Fruit fly (Drosophila melanogaster) whole organism, wandering third instar larva: ENCODE measurements around the gene exd.

ENCODE experiments used
- Abd-B ChIP-seq: fragments of >200 bp; optimal IDR thresholded peaks from 2 replicates; lab custom pipeline; 2017; ENCODE audit warnings: missing biosample characterization, missing genetic modification characterization
- CG32264 ChIP-seq: fragments of 200-800 bp; sonication (Bioruptor generic); optimal IDR thresholded peaks from 2 replicates; lab custom pipeline; 2016; ENCODE audit warnings: missing biosample characterization, missing genetic modification characterization
- CG9705 ChIP-seq: fragments of 200-800 bp; sonication (Bioruptor generic); optimal IDR thresholded peaks from 2 replicates; lab custom pipeline; 2018; ENCODE audit warnings: missing biosample characterization, mild to moderate bottlenecking, missing genetic modification characterization
- CrebA ChIP-seq: fragments of 200-800 bp; sonication (Bioruptor generic); optimal IDR thresholded peaks from 2 replicates; lab custom pipeline; 2016; ENCODE audit warnings: missing biosample characterization, mild to moderate bottlenecking, missing genetic modification characterization, borderline replicate concordance
- Dfd ChIP-seq: fragments of >200 bp; optimal IDR thresholded peaks from 2 replicates; lab custom pipeline; 2017; ENCODE audit warnings: missing biosample characterization, missing genetic modification characterization
- Dif ChIP-seq: fragments of 200-275, 200-300 bp; sonication (Bioruptor generic); optimal IDR thresholded peaks from 2 replicates; lab custom pipeline; 2018; ENCODE audit warnings: missing biosample characterization, missing genetic modification characterization; ENCODE audit not compliant: partially characterized antibody
- GATAd ChIP-seq: sonication (Bioruptor generic); optimal IDR thresholded peaks from 2 replicates; lab custom pipeline; 2016; ENCODE audit warnings: missing biosample characterization, missing genetic modification characterization
- HLH106 ChIP-seq: fragments of 200-800 bp; optimal IDR thresholded peaks from 3 replicates; lab custom pipeline; 2019; ENCODE audit warnings: missing biosample characterization, mild to moderate bottlenecking, missing genetic modification characterization, moderate library complexity
- Hnf4 ChIP-seq: fragments of 200-800 bp; sonication (Bioruptor generic); optimal IDR thresholded peaks from 2 replicates; lab custom pipeline; 2016; ENCODE audit warnings: missing biosample characterization, mild to moderate bottlenecking, missing genetic modification characterization
- Hr78 ChIP-seq: fragments of >200 bp; optimal IDR thresholded peaks from 2 replicates; lab custom pipeline; 2017; ENCODE audit warnings: missing biosample characterization, missing genetic modification characterization
- Hr83 ChIP-seq: fragments of 200-300 bp; sonication (Bioruptor generic); optimal IDR thresholded peaks from 2 replicates; lab custom pipeline; 2016; ENCODE audit warnings: missing biosample characterization, mild to moderate bottlenecking, missing genetic modification characterization, moderate library complexity; ENCODE audit not compliant: poor library complexity, severe bottlenecking
- Jra ChIP-seq: sonication (Bioruptor generic); optimal IDR thresholded peaks from 2 replicates; lab custom pipeline; 2016; ENCODE audit warnings: missing biosample characterization, missing genetic modification characterization
- Mio ChIP-seq: sonication (Bioruptor generic); optimal IDR thresholded peaks from 2 replicates; lab custom pipeline; 2016; ENCODE audit warnings: missing biosample characterization, missing genetic modification characterization
- Myc ChIP-seq: fragments of >200 bp; optimal IDR thresholded peaks from 2 replicates; lab custom pipeline; 2017
- N ChIP-seq: fragments of >200 bp; optimal IDR thresholded peaks from 2 replicates; lab custom pipeline; 2018; ENCODE audit warnings: missing biosample characterization, missing external identifiers, missing genetic modification characterization
- OdsH ChIP-seq: fragments of 200-800 bp; sonication (Bioruptor generic); optimal IDR thresholded peaks from 2 replicates; lab custom pipeline; 2016; ENCODE audit warnings: missing biosample characterization, mild to moderate bottlenecking, missing genetic modification characterization
- Rel ChIP-seq, 2 experiments: fragments of 200-800 bp; sonication (Bioruptor generic) in 1 of 2; optimal IDR thresholded peaks; 2 replicates in 1 of 2; 3 replicates in 1 of 2; lab custom pipeline; 2016 to 2019; ENCODE audit warnings: mild to moderate bottlenecking in 2 of 2, missing biosample characterization in 2 of 2, missing genetic modification characterization in 2 of 2, moderate library complexity in 1 of 2
- Sp1 ChIP-seq: fragments of 200-800 bp; sonication (Bioruptor generic); optimal IDR thresholded peaks from 3 replicates; lab custom pipeline; 2019; ENCODE audit warnings: missing biosample characterization, mild to moderate bottlenecking, missing genetic modification characterization, moderate library complexity
- Vsx2 ChIP-seq: fragments of 200-300, 225-300 bp; sonication (Bioruptor generic); optimal IDR thresholded peaks from 2 replicates; lab custom pipeline; 2018; ENCODE audit warnings: missing biosample characterization, missing genetic modification characterization; ENCODE audit not compliant: partially characterized antibody
- br ChIP-seq: fragments of 200-800 bp; sonication (Bioruptor generic); optimal IDR thresholded peaks from 2 replicates; lab custom pipeline; 2016; ENCODE audit warnings: missing biosample characterization, missing genetic modification characterization
- brk ChIP-seq: fragments of 200-800 bp; sonication (Bioruptor generic); optimal IDR thresholded peaks from 2 replicates; lab custom pipeline; 2016; ENCODE audit warnings: missing biosample characterization, mild to moderate bottlenecking, missing genetic modification characterization
- dl ChIP-seq, 2 experiments: fragments of 175-275, 200-275 bp in 1 of 2; fragments of 200-275 bp in 1 of 2; sonication (Bioruptor generic); optimal IDR thresholded peaks; lab custom pipeline; 2018; ENCODE audit warnings: mild to moderate bottlenecking in 2 of 2, missing biosample characterization in 2 of 2, missing genetic modification characterization in 2 of 2, moderate library complexity in 2 of 2; ENCODE audit not compliant: partially characterized antibody in 2 of 2, insufficient read depth in 1 of 2
- dmrt93B ChIP-seq: fragments of 200-800 bp; sonication (Bioruptor generic); optimal IDR thresholded peaks from 2 replicates; lab custom pipeline; 2018; ENCODE audit warnings: missing biosample characterization, mild to moderate bottlenecking, missing genetic modification characterization
- dsf ChIP-seq: sonication (Bioruptor generic); optimal IDR thresholded peaks from 2 replicates; lab custom pipeline; 2016; ENCODE audit warnings: missing biosample characterization, missing genetic modification characterization, borderline replicate concordance
- ey ChIP-seq: fragments of 200-800 bp; sonication (Bioruptor generic); optimal IDR thresholded peaks from 2 replicates; lab custom pipeline; 2016; ENCODE audit warnings: missing biosample characterization, missing genetic modification characterization
- foxo ChIP-seq, 2 experiments: fragments of 200-800 bp; sonication (Bioruptor generic); optimal IDR thresholded peaks; 2 replicates in 1 of 2; 3 replicates in 1 of 2; lab custom pipeline; 2016 to 2017; ENCODE audit warnings: missing biosample characterization in 2 of 2, missing genetic modification characterization in 2 of 2
- fru ChIP-seq: fragments of 200-800 bp; sonication (Bioruptor generic); optimal IDR thresholded peaks from 3 replicates; lab custom pipeline; 2016; ENCODE audit warnings: missing biosample characterization, mild to moderate bottlenecking, missing genetic modification characterization
- h ChIP-seq: fragments of 200-800 bp; sonication (Bioruptor generic); optimal IDR thresholded peaks from 3 replicates; lab custom pipeline; 2016; ENCODE audit warnings: missing biosample characterization, mild to moderate bottlenecking, missing genetic modification characterization
- jim ChIP-seq: fragments of 175-275, 200-325 bp; sonication (Bioruptor generic); optimal IDR thresholded peaks from 2 replicates; lab custom pipeline; 2016; ENCODE audit warnings: missing biosample characterization, mild to moderate bottlenecking, missing genetic modification characterization
- lola ChIP-seq: fragments of >200 bp; optimal IDR thresholded peaks from 2 replicates; lab custom pipeline; 2017; ENCODE audit warnings: missing biosample characterization, missing genetic modification characterization
- pan ChIP-seq: fragments of >200 bp; optimal IDR thresholded peaks from 2 replicates; lab custom pipeline; 2017
- psq ChIP-seq: fragments of 200-800 bp; sonication (Bioruptor generic); optimal IDR thresholded peaks from 3 replicates; lab custom pipeline; 2017; ENCODE audit warnings: missing biosample characterization, mild to moderate bottlenecking, missing genetic modification characterization, moderate library complexity
- rgr ChIP-seq: fragments of 200-800 bp; sonication (Bioruptor generic); optimal IDR thresholded peaks from 3 replicates; lab custom pipeline; 2016; ENCODE audit warnings: missing biosample characterization, mild to moderate bottlenecking, missing genetic modification characterization
- sage ChIP-seq: fragments of 200-800 bp; sonication (Bioruptor generic); optimal IDR thresholded peaks from 2 replicates; lab custom pipeline; 2016; ENCODE audit warnings: missing biosample characterization, mild to moderate bottlenecking, missing genetic modification characterization
- sv ChIP-seq: fragments of 200-800 bp; sonication (Bioruptor generic); optimal IDR thresholded peaks from 3 replicates; lab custom pipeline; 2016; ENCODE audit warnings: missing biosample characterization, missing genetic modification characterization
- tai ChIP-seq: sonication (Bioruptor generic); optimal IDR thresholded peaks from 2 replicates; lab custom pipeline; 2016; ENCODE audit warnings: missing biosample characterization, missing genetic modification characterization
- usp ChIP-seq: fragments of >200 bp; optimal IDR thresholded peaks from 2 replicates; lab custom pipeline; 2017; ENCODE audit warnings: missing biosample characterization, missing genetic modification characterization
- woc ChIP-seq: sonication (Bioruptor generic); optimal IDR thresholded peaks from 2 replicates; lab custom pipeline; 2016; ENCODE audit warnings: missing biosample characterization, mild to moderate bottlenecking, missing genetic modification characterization

exd gene

DNA sequence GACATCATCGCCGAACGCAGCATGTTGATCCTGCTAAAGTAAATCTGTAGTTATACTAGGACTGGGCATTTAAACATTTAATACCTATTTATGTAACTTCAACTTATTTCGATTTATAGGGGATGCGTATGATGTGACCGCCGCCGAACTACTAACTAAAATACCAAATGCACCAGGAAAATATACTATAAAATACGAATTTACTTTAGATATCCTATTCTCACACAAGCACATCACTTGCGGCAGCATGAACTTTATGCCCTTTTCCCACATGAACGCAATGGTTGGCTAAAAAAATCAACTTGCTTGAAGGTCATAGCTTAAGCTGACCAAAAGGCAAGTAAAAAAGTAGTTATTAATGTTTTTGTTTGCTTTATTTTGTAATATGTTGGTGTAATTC, 5.6 kb upstream of the exd start, which contains the start of gene ND-20:
ND-20 (minus strand) TSS at position 155 of the 400 bp plus-strand sequence.
- TF ChIP-seq Sp1, result no peak
- TF ChIP-seq OdsH, result no peak
- TF ChIP-seq jim (GFP tag; lab: Kevin White, UChicago), result no peak
- TF ChIP-seq sage (GFP tag; lab: Kevin White, UChicago), result no peak
- TF ChIP-seq fru (GFP tag; lab: Kevin White, UChicago), result no peak
- TF ChIP-seq Mio, result no peak
- no peak for TF ChIP-seq h (GFP tag; lab: Kevin White, UChicago)
- TF ChIP-seq N, result peak; percentile 98
- TF ChIP-seq usp (GFP tag; lab: Kevin White, UChicago), result no peak
- peak; percentile 4 for TF ChIP-seq HLH106 (tag; lab: Kevin White, UChicago)
- TF ChIP-seq Rel (GFP tag; optimal IDR thresholded peaks at IDR 0.05; lab: Kevin White, UChicago), result no peak
- no peak for TF ChIP-seq Rel (tag; optimal IDR thresholded peaks at IDR 0.05; lab: Kevin White, UChicago)
- no peak for TF ChIP-seq CG9705
- TF ChIP-seq woc, result peak; percentile 60
- no peak for TF ChIP-seq Hr83 (GFP tag; lab: Kevin White, UChicago)
- TF ChIP-seq dl (GFP tag; optimal IDR thresholded peaks at IDR 0.05; lab: Kevin White, UChicago; ENCODE audit: insufficient read depth in 1 of 2, partially characterized antibody in 2 of 2), result no peak
- TF ChIP-seq Abd-B (GFP tag; lab: Kevin White, UChicago), result peak; percentile 17
- no peak for TF ChIP-seq Myc (lab: Kevin White, UChicago)
- TF ChIP-seq Jra (GFP tag; lab: Kevin White, UChicago), result no peak
- TF ChIP-seq Hr78 (GFP tag; lab: Kevin White, UChicago), result peak; percentile 86
- TF ChIP-seq ey, result no peak
- no peak for TF ChIP-seq CG32264 (GFP tag; lab: Kevin White, UChicago)
- no peak for TF ChIP-seq GATAd (GFP tag; lab: Kevin White, UChicago)
- TF ChIP-seq dsf (GFP tag; lab: Kevin White, UChicago), result no peak
- TF ChIP-seq lola (GFP tag; lab: Kevin White, UChicago), result no peak
- TF ChIP-seq Vsx2, result no peak
- no peak for TF ChIP-seq pan (lab: Kevin White, UChicago)
- no peak for TF ChIP-seq rgr (GFP tag; lab: Kevin White, UChicago)
- TF ChIP-seq tai (GFP tag; lab: Kevin White, UChicago), result no peak
- no peak for TF ChIP-seq psq
- no peak for TF ChIP-seq Dfd (GFP tag; lab: Kevin White, UChicago)
- no peak for TF ChIP-seq br (GFP tag; lab: Kevin White, UChicago)
- no peak for TF ChIP-seq Hnf4 (GFP tag; lab: Kevin White, UChicago)
- no peak for TF ChIP-seq dmrt93B (GFP tag; lab: Kevin White, UChicago)
- peak; percentile 1 for TF ChIP-seq sv (GFP tag; lab: Kevin White, UChicago)
- peak in 1 of 2 experiments; percentile 8 for TF ChIP-seq foxo (GFP tag; optimal IDR thresholded peaks at IDR 0.05; lab: Kevin White, UChicago)
- no peak for TF ChIP-seq CrebA (GFP tag; lab: Kevin White, UChicago)
- TF ChIP-seq brk (GFP tag; lab: Kevin White, UChicago), result no peak
- TF ChIP-seq Dif (GFP tag; lab: Kevin White, UChicago), result no peak

DNA sequence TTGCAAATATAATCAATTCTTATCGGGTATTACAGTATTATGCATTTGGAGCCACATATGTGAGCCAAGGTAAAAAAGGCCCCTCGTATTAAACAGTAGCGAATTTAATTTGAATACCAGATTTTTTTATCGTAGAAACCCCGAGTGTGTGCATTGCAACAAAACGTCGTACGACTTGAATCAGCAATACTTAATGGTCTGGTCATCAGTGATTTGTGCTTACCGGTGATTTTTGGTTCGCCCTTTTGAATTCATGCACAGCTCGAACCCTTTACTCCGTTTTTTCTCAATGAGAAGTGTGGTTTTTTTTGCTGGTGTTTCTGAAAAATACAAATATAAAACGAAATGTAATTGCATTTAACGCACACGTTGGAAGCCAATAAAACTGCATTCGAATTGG, 2.6 kb upstream of the exd start:
- TF ChIP-seq lola (GFP tag; lab: Kevin White, UChicago) (no peak), br (GFP tag; lab: Kevin White, UChicago) (no peak), fru (GFP tag; lab: Kevin White, UChicago) (no peak), tai (GFP tag; lab: Kevin White, UChicago) (no peak), h (GFP tag; lab: Kevin White, UChicago) (no peak), foxo (GFP tag; optimal IDR thresholded peaks at IDR 0.05; lab: Kevin White, UChicago) (no peak), Jra (GFP tag; lab: Kevin White, UChicago) (no peak)

DNA sequence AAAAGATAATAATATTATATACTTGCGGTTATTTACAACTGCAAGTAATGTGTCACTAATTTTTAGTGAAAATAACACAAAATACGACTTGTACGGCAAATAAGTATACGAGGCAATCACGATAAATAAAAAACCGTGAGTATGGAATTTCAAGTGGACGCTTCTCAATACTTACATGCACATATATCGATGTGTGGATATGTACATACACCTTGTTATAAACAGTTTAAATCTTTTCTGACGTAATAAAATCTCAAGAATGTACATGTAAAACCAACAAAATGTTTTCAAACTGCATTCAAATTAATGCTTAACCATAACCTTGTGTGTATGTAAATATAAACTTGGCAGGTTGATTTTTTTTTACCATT, 244 bp downstream of the exd start:
- TF ChIP-seq dsf (GFP tag; lab: Kevin White, UChicago) (no peak), Myc (lab: Kevin White, UChicago) (no peak), Hr78 (GFP tag; lab: Kevin White, UChicago) (no peak), CrebA (GFP tag; lab: Kevin White, UChicago) (no peak), pan (lab: Kevin White, UChicago) (no peak), Dif (GFP tag; lab: Kevin White, UChicago) (no peak), HLH106 (tag; lab: Kevin White, UChicago) (no peak), h (GFP tag; lab: Kevin White, UChicago) (no peak), Jra (GFP tag; lab: Kevin White, UChicago) (no peak), sage (GFP tag; lab: Kevin White, UChicago) (no peak), psq (no peak)
